Worm (Caenorhabditis elegans): ENCODE measurements around the gene F28H7.8.

The F28H7.8 gene

DNA sequence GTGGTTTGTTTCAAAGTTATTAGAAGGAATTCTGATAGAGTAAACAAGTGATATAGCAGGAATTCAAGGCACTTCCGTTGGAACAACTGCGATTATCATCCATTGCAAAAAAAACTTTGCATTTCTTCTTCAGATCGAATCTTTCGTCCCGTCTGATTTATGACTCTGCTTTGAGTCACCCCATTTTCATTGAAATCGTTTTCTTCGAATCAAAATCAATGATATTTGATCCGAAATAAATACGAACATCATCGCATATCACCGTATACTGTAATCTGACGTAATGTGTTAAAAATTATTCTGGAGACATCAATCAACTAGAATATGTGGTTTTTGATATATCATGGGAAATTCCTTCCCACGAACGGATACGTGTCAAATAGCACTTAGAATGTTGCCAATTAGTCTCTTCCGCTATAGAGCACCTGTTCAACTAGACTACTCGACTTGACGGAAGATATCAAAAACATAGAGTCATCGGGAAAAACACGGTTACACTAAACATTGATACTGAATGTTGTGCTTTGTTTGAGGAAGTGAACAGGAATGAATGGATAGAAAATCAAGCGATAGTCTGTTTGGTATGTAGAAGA lies 27.8 kb upstream of the F28H7.8 start:
- TF ChIP-seq hlh-1 (tag; optimal IDR thresholded peaks at IDR 0.05), result peak; percentile 41
- TF ChIP-seq sptf-1 (tag; optimal IDR thresholded peaks at IDR 0.05), result no peak
- peak; percentile 21 for TF ChIP-seq unc-62 (GFP tag; optimal IDR thresholded peaks at IDR 0.05)

DNA sequence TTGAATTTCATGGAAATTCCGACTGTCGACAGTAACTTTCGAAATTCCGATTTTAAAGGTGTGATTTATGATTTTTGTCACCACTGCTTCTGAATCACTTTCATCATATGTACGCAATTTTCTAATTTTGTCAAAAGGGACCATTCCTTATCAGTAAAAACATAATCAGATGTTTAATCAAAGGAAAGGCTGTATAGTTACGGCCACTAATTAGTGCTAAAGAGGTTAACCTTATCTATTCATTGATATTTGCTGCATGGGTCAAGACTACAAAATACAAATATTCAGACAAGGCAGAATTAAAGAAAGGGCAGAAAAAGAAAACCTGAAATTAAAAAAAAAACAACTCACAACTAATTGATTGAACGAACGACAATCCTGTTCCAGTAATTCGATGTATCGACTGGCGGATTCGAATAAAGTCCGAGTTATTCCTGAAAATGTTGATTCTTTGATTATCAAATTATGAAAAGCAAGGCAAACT lies 26.7 kb upstream of the F28H7.8 start, which contains the start of gene T28B11.1:
T28B11.1 (minus strand) TSS at position 434 of the 484 bp plus-strand sequence.
- TF ChIP-seq nhr-12 (tag; optimal IDR thresholded peaks at IDR 0.05) (no peak), elt-3 (tag; optimal IDR thresholded peaks at IDR 0.05) (no peak), pha-4 (tag; optimal IDR thresholded peaks at IDR 0.05) (no peak), drap-1 (GFP tag; optimal IDR thresholded peaks at IDR 0.05) (no peak), ztf-11 (tag; optimal IDR thresholded peaks at IDR 0.05) (no peak), lin-32 (GFP tag; optimal IDR thresholded peaks at IDR 0.05) (no peak), lsy-2 (tag; optimal IDR thresholded peaks at IDR 0.05) (no peak), ceh-39 (tag; optimal IDR thresholded peaks at IDR 0.05) (no peak), M03D4.4 (tag; optimal IDR thresholded peaks at IDR 0.05) (no peak), lin-13 (tag; optimal IDR thresholded peaks at IDR 0.05) (no peak), zip-8 (tag; optimal IDR thresholded peaks at IDR 0.05) (no peak), sptf-1 (tag; optimal IDR thresholded peaks at IDR 0.05) (no peak)

DNA sequence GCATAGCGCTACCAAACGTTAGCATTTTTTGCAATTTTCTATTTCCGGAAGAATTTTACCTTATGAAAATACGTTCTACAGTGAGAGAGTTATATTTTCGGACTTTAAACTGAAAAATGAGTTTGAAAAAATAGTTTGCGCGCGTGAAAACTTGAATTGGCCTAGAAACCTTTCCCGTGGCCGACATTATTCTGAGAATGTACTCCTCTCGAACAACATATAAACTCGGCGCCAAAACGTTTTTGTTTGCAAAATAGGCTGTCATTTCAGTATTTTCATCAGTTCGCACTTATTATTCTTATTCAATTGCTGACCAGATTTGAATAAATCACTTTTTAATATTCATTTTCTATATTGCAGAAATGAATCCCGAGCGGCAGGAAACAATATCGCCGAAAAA lies 22.0 kb upstream of the F28H7.8 start, which contains the start of the genes mre-11 and wdr-5.3:
mre-11 (minus strand) TSS at position 113 of the 400 bp plus-strand sequence.
wdr-5.3 (plus strand) TSS at position 361 of the 400 bp plus-strand sequence.
- TF ChIP-seq lin-13 (tag; optimal IDR thresholded peaks at IDR 0.05), result peak; percentile 23
- TF ChIP-seq pha-4 (tag; optimal IDR thresholded peaks at IDR 0.05), result no peak

DNA sequence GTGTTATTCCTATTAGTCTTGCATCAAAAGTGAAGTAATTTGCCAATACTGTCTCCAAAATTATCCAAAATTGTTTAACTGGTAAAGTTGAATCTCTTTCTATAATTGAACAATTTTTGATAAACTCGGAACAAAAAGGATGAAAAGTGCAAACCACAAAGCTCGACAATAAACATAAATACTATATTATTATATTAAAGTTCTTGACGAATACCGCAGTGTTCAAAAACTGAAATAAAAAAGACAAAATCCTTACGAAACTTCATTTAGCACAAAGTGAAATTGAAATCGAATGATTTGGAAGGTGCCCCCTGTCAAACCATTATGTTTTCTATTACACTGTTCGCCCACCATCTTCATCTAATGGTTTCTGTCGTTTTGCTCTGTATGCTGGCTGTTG lies 17.4 kb upstream of the F28H7.8 start, which contains the start of gene ZC302.3:
ZC302.3 (minus strand) TSS at position 101 of the 400 bp plus-strand sequence.
- TF ChIP-seq pha-4 (tag; optimal IDR thresholded peaks at IDR 0.05), result no peak
- TF ChIP-seq nhr-237 (tag; optimal IDR thresholded peaks at IDR 0.05), result no peak
- TF ChIP-seq ztf-11 (tag; optimal IDR thresholded peaks at IDR 0.05), result no peak
- TF ChIP-seq mep-1 (tag; optimal IDR thresholded peaks at IDR 0.05), result no peak
- TF ChIP-seq hlh-1 (tag; optimal IDR thresholded peaks at IDR 0.05), result no peak
- TF ChIP-seq zip-8 (tag; optimal IDR thresholded peaks at IDR 0.05), result no peak
- TF ChIP-seq nhr-76 (tag; optimal IDR thresholded peaks at IDR 0.05), result no peak
- TF ChIP-seq nhr-12 (tag; optimal IDR thresholded peaks at IDR 0.05), result no peak

DNA sequence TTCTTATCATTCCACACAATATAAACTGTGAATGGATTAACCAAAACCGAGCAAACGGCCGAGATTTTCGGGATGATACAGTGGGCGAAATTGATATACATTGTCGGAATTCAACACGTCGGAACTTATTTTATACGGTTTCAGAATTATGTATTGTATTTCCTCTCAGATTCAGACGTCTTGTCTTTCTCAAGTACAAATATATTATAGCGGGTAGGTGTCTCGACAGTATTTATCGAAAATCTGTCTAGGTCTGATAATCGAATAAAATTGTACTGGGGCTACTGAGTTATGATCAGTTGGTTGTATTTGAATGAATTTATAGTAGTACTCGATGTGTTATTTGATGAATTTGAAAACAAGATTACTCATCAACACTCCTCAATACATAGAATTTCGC lies 15.1 kb upstream of the F28H7.8 start, which contains the start of gene srj-22:
srj-22 (minus strand) TSS at position 101 of the 400 bp plus-strand sequence.
- no peak for TF ChIP-seq unc-62 (GFP tag; optimal IDR thresholded peaks at IDR 0.05)
- TF ChIP-seq pha-4 (tag; optimal IDR thresholded peaks at IDR 0.05), result no peak
- no peak for TF ChIP-seq ces-1 (GFP tag; optimal IDR thresholded peaks at IDR 0.05)
- TF ChIP-seq lsy-2 (tag; optimal IDR thresholded peaks at IDR 0.05), result no peak
- no peak for TF ChIP-seq tbx-8 (GFP tag; optimal IDR thresholded peaks at IDR 0.05)
- no peak for TF ChIP-seq elt-1 (tag; optimal IDR thresholded peaks at IDR 0.05; ENCODE audit: borderline replicate concordance, insufficient read depth)
- no peak for TF ChIP-seq unc-120 (tag; optimal IDR thresholded peaks at IDR 0.05; ENCODE audit: poor library complexity, severe bottlenecking)
- TF ChIP-seq ceh-83 (GFP tag; optimal IDR thresholded peaks at IDR 0.05), result no peak
- TF ChIP-seq zip-8 (tag; optimal IDR thresholded peaks at IDR 0.05), result no peak
- TF ChIP-seq nhr-2 (tag; optimal IDR thresholded peaks at IDR 0.05), result no peak
- no peak for TF ChIP-seq nhr-28 (tag; optimal IDR thresholded peaks at IDR 0.05)
- TF ChIP-seq nhr-237 (tag; optimal IDR thresholded peaks at IDR 0.05), result no peak
- no peak for TF ChIP-seq sptf-1 (tag; optimal IDR thresholded peaks at IDR 0.05)
- no peak for TF ChIP-seq unc-39 (tag; optimal IDR thresholded peaks at IDR 0.05)
- TF ChIP-seq flh-1 (GFP tag; optimal IDR thresholded peaks at IDR 0.05), result no peak
- no peak for TF ChIP-seq mab-5 (tag; optimal IDR thresholded peaks at IDR 0.05)
- TF ChIP-seq ceh-43 (GFP tag; optimal IDR thresholded peaks at IDR 0.05), result no peak
- TF ChIP-seq nhr-76 (tag; optimal IDR thresholded peaks at IDR 0.05), result no peak
- no peak for TF ChIP-seq mep-1 (tag; optimal IDR thresholded peaks at IDR 0.05)
- TF ChIP-seq ceh-39 (tag; optimal IDR thresholded peaks at IDR 0.05), result no peak

DNA sequence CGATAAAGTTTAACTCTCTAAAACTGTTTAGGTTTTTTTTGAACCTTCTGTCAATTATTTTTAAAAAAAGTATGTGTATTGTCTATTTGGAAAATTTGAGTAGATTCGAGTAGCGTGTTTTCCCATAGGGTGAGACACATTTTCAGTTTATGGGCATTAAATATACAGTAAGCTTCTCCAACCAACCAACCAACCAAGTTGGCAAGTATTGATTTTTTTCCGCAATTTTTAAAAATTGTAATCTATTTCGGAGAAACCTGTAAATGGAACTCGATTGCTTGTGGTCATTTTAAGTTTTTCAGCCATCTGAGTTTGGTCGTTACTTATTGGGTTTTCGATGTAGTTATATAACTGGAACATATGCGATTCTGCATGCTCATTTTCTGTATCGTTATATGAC lies 13.7 kb upstream of the F28H7.8 start, which contains the start of gene srj-21:
srj-21 (plus strand) TSS at position 301 of the 400 bp plus-strand sequence.
- no peak for TF ChIP-seq tbx-8 (GFP tag; optimal IDR thresholded peaks at IDR 0.05)
- TF ChIP-seq ceh-39 (tag; optimal IDR thresholded peaks at IDR 0.05), result no peak
- TF ChIP-seq hlh-1 (tag; optimal IDR thresholded peaks at IDR 0.05), result no peak
- no peak for TF ChIP-seq nhr-28 (tag; optimal IDR thresholded peaks at IDR 0.05)
